Worm (Caenorhabditis elegans) whole organism, L4 larva: Measurements from ENCODE around the gene F35A5.8.

Source experiments
- ama-1 ChIP-seq: fragments of 150-350 bp; optimal IDR thresholded peaks from 2 replicates; lab custom pipeline; 2014; ENCODE audit warnings: inconsistent platforms, mixed read lengths
- ceh-20 ChIP-seq: fragments of 200-800 bp; sonication (Bioruptor generic); IDR thresholded peaks from 2 replicates; pipeline ENCODE4 v1.3.6; 2022; ENCODE audit warnings: missing genetic modification reagents, missing genetic modification characterization, missing compliant biosample characterization
- ceh-62 ChIP-seq: sonication (generic microtip); optimal IDR thresholded peaks from 2 replicates; lab custom pipeline; 2017; ENCODE audit warnings: missing biosample characterization, missing genetic modification characterization
- daf-19 ChIP-seq: fragments of 200-800 bp; sonication (Bioruptor generic); conservative IDR thresholded peaks from 2 replicates; pipeline ENCODE4 v1.3.6; 2022; ENCODE audit warnings: missing genetic modification characterization, missing compliant biosample characterization
- dmd-8 ChIP-seq: fragments of 200-800 bp; sonication (Bioruptor generic); IDR thresholded peaks from 2 replicates; pipeline ENCODE4 v1.3.6; 2022; ENCODE audit warnings: missing genetic modification characterization, missing compliant biosample characterization
- egl-27 ChIP-seq: sonication (generic microtip); optimal IDR thresholded peaks from 3 replicates; lab custom pipeline; 2017; ENCODE audit warnings: missing biosample characterization, missing genetic modification reagents, missing genetic modification characterization
- hmg-1.1 ChIP-seq: fragments of 200-800 bp; sonication (Bioruptor generic); IDR thresholded peaks from 2 replicates; pipeline ENCODE4 v1.3.6; 2022; ENCODE audit warnings: missing genetic modification reagents, missing genetic modification characterization, missing compliant biosample characterization
- lin-39 ChIP-seq: fragments of 150-350 bp; optimal IDR thresholded peaks from 2 replicates; lab custom pipeline; 2014; ENCODE audit warnings: missing biosample characterization, missing genetic modification reagents, missing genetic modification characterization
- nhr-10 ChIP-seq: fragments of 150-350 bp; optimal IDR thresholded peaks from 2 replicates; lab custom pipeline; 2014; ENCODE audit warnings: missing biosample characterization, missing genetic modification characterization
- nhr-25 ChIP-seq: sonication (generic microtip); optimal IDR thresholded peaks from 2 replicates; lab custom pipeline; 2017; ENCODE audit warnings: missing genetic modification characterization, mild to moderate bottlenecking, missing compliant biosample characterization, antibody characterized with exemption, moderate library complexity, borderline replicate concordance; ENCODE audit not compliant: insufficient read depth
- nhr-42 ChIP-seq: fragments of 200-800 bp; sonication (Bioruptor generic); IDR thresholded peaks from 2 replicates; pipeline ENCODE4 v1.3.6; 2022; ENCODE audit warnings: missing genetic modification characterization, missing compliant biosample characterization
- ztf-11 ChIP-seq: fragments of 150-350 bp; optimal IDR thresholded peaks from 2 replicates; lab custom pipeline; 2014; ENCODE audit warnings: missing biosample characterization, missing genetic modification characterization

ce11 chrX:3766552-3766951, 36.7 kb downstream of the F35A5.8 start, which contains the start of gene F47B7.4:
- no peak for TF ChIP-seq ama-1 (lab: Kevin White, UChicago)
- no peak for TF ChIP-seq nhr-25 (tag; lab: Kevin White, UChicago)
- TF ChIP-seq dmd-8 (GFP tag; lab: Robert Waterston, UW) = no peak
- TF ChIP-seq nhr-10 (tag; lab: Kevin White, UChicago) = no peak
- TF ChIP-seq ceh-62 (tag; lab: Kevin White, UChicago) = no peak
- TF ChIP-seq nhr-42 (GFP tag; lab: Robert Waterston, UW) = no peak
- no peak for TF ChIP-seq ceh-20 (GFP tag; lab: Robert Waterston, UW)
- no peak for TF ChIP-seq hmg-1.1 (GFP tag; lab: Robert Waterston, UW)
- no peak for TF ChIP-seq lin-39 (tag; lab: Kevin White, UChicago)
- TF ChIP-seq egl-27 (tag; lab: Kevin White, UChicago) = no peak
- TF ChIP-seq daf-19 = no peak
- no peak for TF ChIP-seq ztf-11 (tag; lab: Kevin White, UChicago)
